Worm (Caenorhabditis elegans): ENCODE data around the gene fip-1.

- TF ChIP-seq unc-62 (GFP tag; optimal IDR thresholded peaks at IDR 0.05), result no peak
- no peak for TF ChIP-seq ztf-3 (GFP tag; optimal IDR thresholded peaks at IDR 0.05)
- no peak for TF ChIP-seq ets-4 (GFP tag; optimal IDR thresholded peaks at IDR 0.05)
- no peak for TF ChIP-seq dpl-1 (GFP tag; optimal IDR thresholded peaks at IDR 0.05)
- no peak for TF ChIP-seq attf-6 (GFP tag; IDR thresholded peaks at IDR 0.05)
- no peak for TF ChIP-seq lsy-27 (tag; optimal IDR thresholded peaks at IDR 0.05; ENCODE audit: borderline replicate concordance, insufficient read depth)
These were observed 6.5 kb downstream of the fip-1 start for ce11 chrIII:8646021-8646420.

Data from whole organism, young adult.